Fruit fly (Drosophila melanogaster) S2 (cell line): ENCODE data around the gene Rbcn-3A.

Experiments used
- CG8478 ChIP-seq: fragments of >200 bp; optimal IDR thresholded peaks from 2 replicates; lab custom pipeline; 2018
- CTCF ChIP-seq, 2 experiments: fragments of >200 bp; optimal IDR thresholded peaks; 2 replicates each; lab custom pipeline; 2018

DNA sequence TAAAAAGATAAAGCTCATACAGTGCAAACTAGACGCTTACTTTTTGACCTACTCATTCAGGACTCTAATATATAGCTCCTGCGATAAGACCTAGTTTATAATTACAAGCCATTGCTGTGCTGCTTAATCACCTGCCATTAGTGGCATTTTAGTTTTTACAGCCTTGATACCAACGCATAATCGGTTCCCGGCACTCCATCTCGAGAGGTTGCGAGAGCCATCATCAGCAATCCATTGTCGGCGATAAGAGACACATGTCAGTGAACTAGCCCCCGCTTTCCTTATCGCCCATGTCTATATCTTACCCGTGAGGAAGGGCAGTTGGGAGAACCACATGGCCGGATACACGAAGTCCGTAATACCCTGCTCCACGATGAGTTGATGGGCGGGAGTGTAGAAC lies 53.8 kb downstream of the Rbcn-3A start:
- no peak for TF ChIP-seq CG8478
- no peak for TF ChIP-seq CTCF (optimal IDR thresholded peaks at IDR 0.05; lab: Kevin White, UChicago)
